Fruit fly (Drosophila melanogaster) whole organism, wandering third instar larva: ENCODE measurements around the gene CG10864.

ENCODE experiments used
- Abd-B ChIP-seq: fragments of >200 bp; optimal IDR thresholded peaks from 2 replicates; lab custom pipeline; 2017; ENCODE audit warnings: missing biosample characterization, missing genetic modification characterization
- CG32264 ChIP-seq: fragments of 200-800 bp; sonication (Bioruptor generic); optimal IDR thresholded peaks from 2 replicates; lab custom pipeline; 2016; ENCODE audit warnings: missing biosample characterization, missing genetic modification characterization
- CG9705 ChIP-seq: fragments of 200-800 bp; sonication (Bioruptor generic); optimal IDR thresholded peaks from 2 replicates; lab custom pipeline; 2018; ENCODE audit warnings: missing biosample characterization, mild to moderate bottlenecking, missing genetic modification characterization
- CrebA ChIP-seq: fragments of 200-800 bp; sonication (Bioruptor generic); optimal IDR thresholded peaks from 2 replicates; lab custom pipeline; 2016; ENCODE audit warnings: missing biosample characterization, mild to moderate bottlenecking, missing genetic modification characterization, borderline replicate concordance
- Dfd ChIP-seq: fragments of >200 bp; optimal IDR thresholded peaks from 2 replicates; lab custom pipeline; 2017; ENCODE audit warnings: missing biosample characterization, missing genetic modification characterization
- Dif ChIP-seq: fragments of 200-275, 200-300 bp; sonication (Bioruptor generic); optimal IDR thresholded peaks from 2 replicates; lab custom pipeline; 2018; ENCODE audit warnings: missing biosample characterization, missing genetic modification characterization; ENCODE audit not compliant: partially characterized antibody
- Hnf4 ChIP-seq: fragments of 200-800 bp; sonication (Bioruptor generic); optimal IDR thresholded peaks from 2 replicates; lab custom pipeline; 2016; ENCODE audit warnings: missing biosample characterization, mild to moderate bottlenecking, missing genetic modification characterization
- Hr83 ChIP-seq: fragments of 200-300 bp; sonication (Bioruptor generic); optimal IDR thresholded peaks from 2 replicates; lab custom pipeline; 2016; ENCODE audit warnings: missing biosample characterization, mild to moderate bottlenecking, missing genetic modification characterization, moderate library complexity; ENCODE audit not compliant: poor library complexity, severe bottlenecking
- Jra ChIP-seq: sonication (Bioruptor generic); optimal IDR thresholded peaks from 2 replicates; lab custom pipeline; 2016; ENCODE audit warnings: missing biosample characterization, missing genetic modification characterization
- Mio ChIP-seq: sonication (Bioruptor generic); optimal IDR thresholded peaks from 2 replicates; lab custom pipeline; 2016; ENCODE audit warnings: missing biosample characterization, missing genetic modification characterization
- Myc ChIP-seq: fragments of >200 bp; optimal IDR thresholded peaks from 2 replicates; lab custom pipeline; 2017
- OdsH ChIP-seq: fragments of 200-800 bp; sonication (Bioruptor generic); optimal IDR thresholded peaks from 2 replicates; lab custom pipeline; 2016; ENCODE audit warnings: missing biosample characterization, mild to moderate bottlenecking, missing genetic modification characterization
- Rel ChIP-seq, 2 experiments: fragments of 200-800 bp; sonication (Bioruptor generic) in 1 of 2; optimal IDR thresholded peaks; 2 replicates in 1 of 2; 3 replicates in 1 of 2; lab custom pipeline; 2016 to 2019; ENCODE audit warnings: mild to moderate bottlenecking in 2 of 2, missing biosample characterization in 2 of 2, missing genetic modification characterization in 2 of 2, moderate library complexity in 1 of 2
- Sp1 ChIP-seq: fragments of 200-800 bp; sonication (Bioruptor generic); optimal IDR thresholded peaks from 3 replicates; lab custom pipeline; 2019; ENCODE audit warnings: missing biosample characterization, mild to moderate bottlenecking, missing genetic modification characterization, moderate library complexity
- Vsx2 ChIP-seq: fragments of 200-300, 225-300 bp; sonication (Bioruptor generic); optimal IDR thresholded peaks from 2 replicates; lab custom pipeline; 2018; ENCODE audit warnings: missing biosample characterization, missing genetic modification characterization; ENCODE audit not compliant: partially characterized antibody
- brk ChIP-seq: fragments of 200-800 bp; sonication (Bioruptor generic); optimal IDR thresholded peaks from 2 replicates; lab custom pipeline; 2016; ENCODE audit warnings: missing biosample characterization, mild to moderate bottlenecking, missing genetic modification characterization
- dl ChIP-seq, 2 experiments: fragments of 175-275, 200-275 bp in 1 of 2; fragments of 200-275 bp in 1 of 2; sonication (Bioruptor generic); optimal IDR thresholded peaks; lab custom pipeline; 2018; ENCODE audit warnings: mild to moderate bottlenecking in 2 of 2, missing biosample characterization in 2 of 2, missing genetic modification characterization in 2 of 2, moderate library complexity in 2 of 2; ENCODE audit not compliant: partially characterized antibody in 2 of 2, insufficient read depth in 1 of 2
- dmrt93B ChIP-seq: fragments of 200-800 bp; sonication (Bioruptor generic); optimal IDR thresholded peaks from 2 replicates; lab custom pipeline; 2018; ENCODE audit warnings: missing biosample characterization, mild to moderate bottlenecking, missing genetic modification characterization
- dsf ChIP-seq: sonication (Bioruptor generic); optimal IDR thresholded peaks from 2 replicates; lab custom pipeline; 2016; ENCODE audit warnings: missing biosample characterization, missing genetic modification characterization, borderline replicate concordance
- foxo ChIP-seq, 2 experiments: fragments of 200-800 bp; sonication (Bioruptor generic); optimal IDR thresholded peaks; 2 replicates in 1 of 2; 3 replicates in 1 of 2; lab custom pipeline; 2016 to 2017; ENCODE audit warnings: missing biosample characterization in 2 of 2, missing genetic modification characterization in 2 of 2
- fru ChIP-seq: fragments of 200-800 bp; sonication (Bioruptor generic); optimal IDR thresholded peaks from 3 replicates; lab custom pipeline; 2016; ENCODE audit warnings: missing biosample characterization, mild to moderate bottlenecking, missing genetic modification characterization
- h ChIP-seq: fragments of 200-800 bp; sonication (Bioruptor generic); optimal IDR thresholded peaks from 3 replicates; lab custom pipeline; 2016; ENCODE audit warnings: missing biosample characterization, mild to moderate bottlenecking, missing genetic modification characterization
- psq ChIP-seq: fragments of 200-800 bp; sonication (Bioruptor generic); optimal IDR thresholded peaks from 3 replicates; lab custom pipeline; 2017; ENCODE audit warnings: missing biosample characterization, mild to moderate bottlenecking, missing genetic modification characterization, moderate library complexity
- rgr ChIP-seq: fragments of 200-800 bp; sonication (Bioruptor generic); optimal IDR thresholded peaks from 3 replicates; lab custom pipeline; 2016; ENCODE audit warnings: missing biosample characterization, mild to moderate bottlenecking, missing genetic modification characterization
- sage ChIP-seq: fragments of 200-800 bp; sonication (Bioruptor generic); optimal IDR thresholded peaks from 2 replicates; lab custom pipeline; 2016; ENCODE audit warnings: missing biosample characterization, mild to moderate bottlenecking, missing genetic modification characterization
- sv ChIP-seq: fragments of 200-800 bp; sonication (Bioruptor generic); optimal IDR thresholded peaks from 3 replicates; lab custom pipeline; 2016; ENCODE audit warnings: missing biosample characterization, missing genetic modification characterization
- tai ChIP-seq: sonication (Bioruptor generic); optimal IDR thresholded peaks from 2 replicates; lab custom pipeline; 2016; ENCODE audit warnings: missing biosample characterization, missing genetic modification characterization
- usp ChIP-seq: fragments of >200 bp; optimal IDR thresholded peaks from 2 replicates; lab custom pipeline; 2017; ENCODE audit warnings: missing biosample characterization, missing genetic modification characterization
- woc ChIP-seq: sonication (Bioruptor generic); optimal IDR thresholded peaks from 2 replicates; lab custom pipeline; 2016; ENCODE audit warnings: missing biosample characterization, mild to moderate bottlenecking, missing genetic modification characterization

CG10864 gene

DNA sequence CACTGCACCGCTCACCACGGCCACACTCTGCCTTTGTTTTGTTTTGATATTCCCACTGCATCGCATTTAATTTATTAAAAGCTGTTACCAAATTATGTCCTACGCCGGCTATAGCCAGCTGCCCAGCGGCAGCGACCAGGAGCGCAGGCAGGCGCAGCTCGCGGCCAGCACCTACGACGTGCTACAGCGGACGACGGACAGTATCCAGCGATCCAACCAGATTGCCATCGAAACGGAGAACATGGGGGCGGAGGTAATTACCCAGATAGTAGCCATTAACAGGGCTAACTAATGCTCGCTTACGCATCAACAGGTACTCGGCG lies 11.8 kb downstream of the CG10864 start:
- TF ChIP-seq Hr83 (no peak), tai (GFP tag; lab: Kevin White, UChicago) (no peak), Rel (GFP tag; optimal IDR thresholded peaks at IDR 0.05; lab: Kevin White, UChicago) (no peak), Rel (tag; optimal IDR thresholded peaks at IDR 0.05; lab: Kevin White, UChicago) (peak; percentile 1)

DNA sequence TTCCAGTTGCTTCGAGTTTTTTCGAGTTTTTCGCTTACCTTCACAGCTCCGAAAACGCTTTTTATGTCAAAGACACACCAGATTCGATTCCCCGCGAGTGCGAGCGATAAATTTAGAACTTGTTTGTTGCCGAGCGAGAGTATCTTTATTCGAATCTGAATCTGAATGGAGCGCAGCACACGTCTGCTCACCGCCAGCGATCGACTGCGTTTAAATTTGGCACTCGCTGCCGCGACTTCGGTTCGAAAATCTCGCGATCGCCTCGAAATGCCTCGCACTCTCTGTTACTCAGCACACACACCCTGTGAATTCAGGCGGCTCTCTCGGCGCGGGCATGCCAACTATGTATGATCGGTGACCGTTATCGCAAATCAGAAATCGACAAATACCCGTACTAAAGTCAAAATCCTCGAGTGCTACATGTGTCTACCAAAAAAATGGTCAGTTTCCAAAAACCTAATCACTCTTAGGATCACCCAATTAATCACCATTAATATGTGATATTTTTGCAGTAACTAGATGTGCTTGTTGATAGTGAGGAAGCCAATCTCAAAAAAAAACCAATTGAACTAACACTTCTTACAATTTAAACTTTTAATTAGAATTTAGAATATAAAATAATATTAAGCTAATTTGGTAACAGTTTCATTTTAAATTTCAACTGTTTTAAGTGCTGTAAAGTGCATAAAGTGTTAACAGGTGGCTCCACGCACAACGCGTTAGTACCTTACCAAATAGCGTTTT lies 12.3 kb downstream of the CG10864 start, which contains the start of gene Vha100-2:
Gene Vha100-2 (minus strand): TSS at position 216 of the 744 bp plus-strand sequence.
- TF ChIP-seq CrebA (GFP tag; lab: Kevin White, UChicago) (no peak), CG9705 (no peak), Hr83 (peak; percentile 84), sv (GFP tag; lab: Kevin White, UChicago) (peak; percentile 35), Myc (peak; percentile 35), dl (GFP tag; optimal IDR thresholded peaks at IDR 0.05; lab: Kevin White, UChicago; ENCODE audit: insufficient read depth in 1 of 2, partially characterized antibody in 2 of 2) (peak in 1 of 2 experiments; percentile 71), fru (no peak), Vsx2 (peak; percentile 90), brk (GFP tag; lab: Kevin White, UChicago) (peak; percentile 63), Sp1 (GFP tag; lab: Kevin White, UChicago) (peak; percentile 23), foxo (GFP tag; optimal IDR thresholded peaks at IDR 0.05; lab: Kevin White, UChicago) (peak in 1 of 2 experiments; percentile 27), OdsH (GFP tag; lab: Kevin White, UChicago) (no peak), dsf (GFP tag; lab: Kevin White, UChicago) (no peak), dmrt93B (no peak), Dif (GFP tag; lab: Kevin White, UChicago) (peak; percentile 77), psq (GFP tag; lab: Kevin White, UChicago) (no peak), Jra (GFP tag; lab: Kevin White, UChicago) (peak; percentile 28), woc (GFP tag; lab: Kevin White, UChicago) (peak; percentile 55), Hnf4 (GFP tag; lab: Kevin White, UChicago) (peak; percentile 54), Rel (GFP tag; optimal IDR thresholded peaks at IDR 0.05; lab: Kevin White, UChicago) (no peak), Rel (tag; optimal IDR thresholded peaks at IDR 0.05; lab: Kevin White, UChicago) (peak; percentile 28)

DNA sequence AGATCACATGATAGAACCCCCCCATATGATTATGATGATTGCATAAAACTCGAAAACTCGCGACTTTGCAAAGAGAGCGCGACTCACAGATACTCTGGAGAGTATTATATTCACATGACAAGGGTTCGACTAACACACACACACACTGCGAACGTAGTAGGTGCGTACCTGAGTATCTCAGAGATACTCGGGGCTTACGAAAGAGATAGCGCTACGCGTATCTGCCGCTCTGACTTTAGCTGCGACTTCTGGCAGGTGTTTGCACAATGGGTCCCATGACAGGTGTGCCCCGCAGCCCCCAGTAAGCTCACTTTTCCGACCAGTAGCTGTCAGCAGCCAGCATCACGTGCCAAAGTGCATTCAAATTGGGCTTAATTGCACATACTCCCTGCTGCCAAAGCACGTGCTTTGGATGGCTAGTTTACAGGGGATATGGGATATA lies 12.9 kb downstream of the CG10864 start:
- TF ChIP-seq CrebA (GFP tag; lab: Kevin White, UChicago) (no peak), Hr83 (peak; percentile 76), Rel (GFP tag; optimal IDR thresholded peaks at IDR 0.05; lab: Kevin White, UChicago) (no peak), Rel (tag; optimal IDR thresholded peaks at IDR 0.05; lab: Kevin White, UChicago) (no peak), h (GFP tag; lab: Kevin White, UChicago) (no peak), CG9705 (no peak), sv (GFP tag; lab: Kevin White, UChicago) (no peak), dl (GFP tag; optimal IDR thresholded peaks at IDR 0.05; lab: Kevin White, UChicago; ENCODE audit: insufficient read depth in 1 of 2, partially characterized antibody in 2 of 2) (peak; percentile 11 to 51), dsf (GFP tag; lab: Kevin White, UChicago) (no peak), Jra (GFP tag; lab: Kevin White, UChicago) (no peak), Dfd (GFP tag; lab: Kevin White, UChicago) (no peak), Dif (GFP tag; lab: Kevin White, UChicago) (peak; percentile 79), Vsx2 (peak; percentile 83), sage (GFP tag; lab: Kevin White, UChicago) (no peak), rgr (GFP tag; lab: Kevin White, UChicago) (no peak), CG32264 (no peak), Mio (no peak), usp (GFP tag; lab: Kevin White, UChicago) (no peak), foxo (GFP tag; optimal IDR thresholded peaks at IDR 0.05; lab: Kevin White, UChicago) (no peak), Hnf4 (GFP tag; lab: Kevin White, UChicago) (peak; percentile 53), Myc (peak; percentile 17)

DNA sequence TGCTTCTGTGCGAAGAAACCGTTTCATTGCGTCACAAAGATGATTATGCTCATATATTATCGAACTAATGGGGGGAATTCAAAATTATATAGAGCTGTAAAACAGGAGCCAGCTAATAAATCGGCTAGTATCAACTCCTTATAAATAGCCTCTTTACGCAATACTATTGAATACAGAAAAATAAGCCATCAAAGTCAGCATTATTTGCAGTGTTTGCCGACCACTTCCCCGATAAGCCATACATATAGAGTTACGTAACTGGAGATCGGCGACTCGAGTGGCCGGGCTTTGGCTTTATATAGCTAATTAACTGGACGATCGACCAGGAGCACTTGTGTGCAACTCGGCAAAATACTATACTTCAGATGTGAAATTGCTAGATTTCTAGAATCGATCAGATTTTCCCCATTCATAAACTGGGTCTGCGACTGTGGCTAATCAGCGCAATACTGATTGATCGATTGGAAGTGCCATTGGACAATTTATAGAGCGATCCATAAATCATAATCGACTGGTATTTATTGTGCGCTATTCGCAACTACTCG lies 13.5 kb downstream of the CG10864 start:
- TF ChIP-seq Abd-B (GFP tag; lab: Kevin White, UChicago): no peak
- peak; percentile 72 for TF ChIP-seq Vsx2
